Fruit fly (Drosophila melanogaster): ENCODE results near the gene Ho.

Ho gene

DNA sequence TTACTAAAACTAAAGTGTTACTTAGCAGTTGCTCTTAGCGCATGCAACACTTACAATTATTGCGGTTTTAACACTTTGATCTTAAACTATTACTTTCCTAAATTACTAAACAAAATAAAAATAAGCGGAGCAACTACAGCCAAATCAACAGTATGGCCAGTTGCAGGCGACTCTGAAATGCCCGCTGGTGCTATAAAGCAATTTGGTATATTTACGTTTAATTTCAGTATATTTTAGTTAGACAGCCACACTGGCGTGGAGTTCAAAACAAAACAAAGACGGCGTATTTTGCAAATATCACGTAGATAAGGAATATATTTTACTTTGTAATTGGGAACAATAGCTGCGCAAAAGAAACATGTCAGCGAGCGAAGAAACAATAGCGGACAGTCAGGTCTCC is at the start of gene Ho, which contains the start of gene Taf12:
Gene Ho, plus strand, starts transcription at position 231 of the 400 bp plus-strand sequence.
Gene Taf12, minus strand, starts transcription at position 178 of the 400 bp plus-strand sequence.
- TF ChIP-seq ttk (optimal IDR thresholded peaks at IDR 0.05) (no peak), insv (optimal IDR thresholded peaks at IDR 0.05) (no peak), psq (optimal IDR thresholded peaks at IDR 0.05) (no peak), Myc (optimal IDR thresholded peaks at IDR 0.05) (no peak), h (optimal IDR thresholded peaks at IDR 0.05) (no peak), Sin3A (optimal IDR thresholded peaks at IDR 0.05) (no peak)

DNA sequence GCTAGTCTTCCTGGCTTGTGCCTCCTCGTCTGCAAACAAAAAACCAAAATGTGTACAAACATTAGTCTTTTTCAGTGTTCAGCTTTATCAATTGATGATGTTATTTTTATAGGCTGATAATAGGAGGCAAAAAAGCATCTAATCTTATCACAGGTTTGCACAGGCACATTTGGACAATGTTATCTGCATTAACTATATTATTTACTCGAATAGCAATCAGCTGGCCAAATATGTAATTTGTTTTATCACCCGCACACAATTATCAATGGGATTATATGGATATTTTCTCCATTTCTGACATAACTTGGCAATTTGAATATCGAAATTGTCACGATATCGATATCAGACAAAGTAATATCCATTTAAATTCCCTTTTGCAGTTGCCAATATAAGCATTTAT is 42.0 kb upstream of the Ho start:
- TF ChIP-seq psq (optimal IDR thresholded peaks at IDR 0.05) (no peak), Sin3A (optimal IDR thresholded peaks at IDR 0.05) (no peak), insv (optimal IDR thresholded peaks at IDR 0.05) (no peak), Myc (optimal IDR thresholded peaks at IDR 0.05) (no peak), h (optimal IDR thresholded peaks at IDR 0.05) (no peak), ttk (optimal IDR thresholded peaks at IDR 0.05) (no peak)

DNA sequence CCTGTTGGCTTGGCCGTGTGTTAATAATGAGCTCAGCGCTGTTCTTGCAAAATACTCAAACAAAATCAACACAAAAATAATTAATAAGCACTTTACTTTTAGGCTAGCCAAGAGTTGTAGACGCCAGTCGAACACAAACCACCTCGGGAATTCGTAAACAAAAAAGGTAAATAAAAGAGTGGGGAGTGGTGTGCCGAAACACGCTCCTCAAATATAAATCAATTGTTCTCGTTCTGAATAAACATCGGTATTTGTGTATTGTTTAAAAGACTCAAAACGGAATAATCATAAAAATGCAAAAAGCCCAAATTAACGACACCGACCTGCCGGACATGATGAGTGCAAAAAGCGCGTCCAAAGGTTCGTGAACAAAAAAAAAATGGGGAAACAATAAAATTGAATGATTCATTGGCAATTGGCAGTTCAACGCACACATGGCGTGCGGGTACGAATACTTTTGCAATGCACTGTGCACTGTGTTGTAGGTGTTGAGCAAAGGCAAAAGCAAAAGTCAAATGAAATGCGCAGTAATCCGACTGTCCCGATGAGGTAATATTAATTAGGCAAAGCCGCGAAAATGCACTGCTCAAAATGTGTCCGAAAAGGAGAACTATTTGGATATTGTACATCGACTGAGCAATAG is 39.5 kb upstream of the Ho start:
- no peak for TF ChIP-seq psq (optimal IDR thresholded peaks at IDR 0.05)
- TF ChIP-seq Myc (optimal IDR thresholded peaks at IDR 0.05), result no peak
- no peak for TF ChIP-seq insv (optimal IDR thresholded peaks at IDR 0.05)
- TF ChIP-seq Sin3A (optimal IDR thresholded peaks at IDR 0.05), result no peak
- TF ChIP-seq h (optimal IDR thresholded peaks at IDR 0.05), result no peak
- TF ChIP-seq ttk (optimal IDR thresholded peaks at IDR 0.05), result no peak

DNA sequence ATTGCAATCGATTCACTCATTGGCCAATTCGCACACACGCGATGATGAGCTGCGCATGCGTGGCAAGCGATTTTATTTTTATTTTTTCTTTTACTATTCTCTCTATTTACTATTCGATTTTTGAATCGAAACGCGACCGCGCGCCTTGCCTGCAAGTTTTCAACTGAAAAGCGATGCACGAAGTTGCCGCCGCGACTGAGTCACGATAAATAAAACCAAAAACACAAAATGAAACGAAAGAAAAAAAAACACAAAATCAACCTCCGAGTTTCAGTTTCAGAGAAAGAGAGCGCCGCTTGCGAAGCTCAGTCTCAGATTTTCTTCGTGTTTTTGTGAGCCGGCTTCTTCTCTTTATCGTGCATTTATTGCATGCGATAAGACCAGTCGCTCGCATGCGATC is 32.7 kb upstream of the Ho start:
- TF ChIP-seq ttk (optimal IDR thresholded peaks at IDR 0.05), result no peak
- no peak for TF ChIP-seq psq (optimal IDR thresholded peaks at IDR 0.05)
- TF ChIP-seq Sin3A (optimal IDR thresholded peaks at IDR 0.05), result no peak
- no peak for TF ChIP-seq h (optimal IDR thresholded peaks at IDR 0.05)
- TF ChIP-seq insv (optimal IDR thresholded peaks at IDR 0.05), result no peak
- TF ChIP-seq Myc (optimal IDR thresholded peaks at IDR 0.05), result no peak

DNA sequence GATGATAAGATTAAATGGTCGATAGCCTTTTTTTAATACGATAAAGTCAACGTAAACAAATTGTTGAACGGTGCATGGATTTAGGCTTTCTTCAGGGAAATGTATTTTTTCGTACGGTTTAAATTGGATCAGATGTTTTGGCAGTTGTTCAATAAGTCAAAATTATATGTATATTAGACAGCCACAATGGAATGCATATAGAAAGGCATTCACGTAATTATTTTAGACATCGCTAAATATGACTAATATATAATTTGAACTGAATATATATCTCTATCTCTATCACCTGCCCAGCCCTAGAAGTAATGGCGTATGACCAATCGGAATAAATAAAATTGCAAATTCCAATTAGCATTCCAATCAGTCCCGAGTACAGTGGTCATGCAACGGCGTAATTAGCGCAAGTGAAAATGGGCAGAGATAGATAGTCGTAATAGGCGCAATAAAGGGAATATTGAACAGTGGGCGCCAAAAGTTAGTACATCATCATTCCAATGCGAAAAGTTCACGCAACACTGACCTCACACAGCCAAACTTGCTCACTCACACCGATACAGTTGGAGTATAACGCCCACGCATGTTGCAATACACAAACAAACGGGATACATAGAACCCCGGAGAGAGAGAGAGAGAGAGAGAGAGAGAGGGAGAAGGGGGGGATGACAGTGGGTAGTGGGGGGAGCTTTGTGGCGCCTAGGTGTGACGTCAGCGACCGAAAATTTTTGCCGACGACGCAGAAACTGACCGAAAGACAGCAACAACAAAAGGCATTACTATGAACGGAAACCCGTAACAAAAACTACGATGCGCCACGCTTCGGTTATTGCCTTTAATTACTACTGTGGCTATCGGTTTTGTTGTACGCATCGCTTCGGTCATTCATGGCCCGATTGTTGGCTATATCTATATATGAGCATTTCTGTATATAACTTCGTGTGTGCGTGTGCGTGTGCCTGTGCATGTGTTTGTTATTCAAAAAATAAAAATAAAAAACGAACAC is 30.9 kb upstream of the Ho start:
- TF ChIP-seq Sin3A (optimal IDR thresholded peaks at IDR 0.05) (no peak), ttk (optimal IDR thresholded peaks at IDR 0.05) (no peak), psq (optimal IDR thresholded peaks at IDR 0.05) (no peak), insv (optimal IDR thresholded peaks at IDR 0.05) (no peak), Myc (optimal IDR thresholded peaks at IDR 0.05) (no peak), h (optimal IDR thresholded peaks at IDR 0.05) (no peak)

DNA sequence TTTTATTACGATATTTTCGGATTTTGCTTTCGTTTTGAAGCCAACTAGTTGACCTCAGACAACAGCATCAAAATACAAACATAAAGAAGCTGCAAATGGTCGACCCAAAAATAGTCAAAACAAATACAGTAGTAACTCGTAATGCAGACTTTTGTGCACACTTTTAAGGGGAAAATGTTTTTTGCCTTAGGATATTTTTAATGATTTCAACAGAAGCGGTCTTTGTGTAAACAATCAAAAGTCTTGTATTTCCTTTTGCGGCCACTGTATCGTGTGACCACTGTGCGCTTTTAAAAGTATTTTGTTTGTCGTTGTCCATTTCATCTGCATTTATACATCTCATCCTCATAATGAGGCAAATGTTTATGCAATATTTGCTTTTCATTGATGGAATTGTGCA is 30.1 kb upstream of the Ho start:
- TF ChIP-seq Sin3A (optimal IDR thresholded peaks at IDR 0.05), result no peak
- no peak for TF ChIP-seq insv (optimal IDR thresholded peaks at IDR 0.05)
- TF ChIP-seq Myc (optimal IDR thresholded peaks at IDR 0.05), result no peak
- TF ChIP-seq ttk (optimal IDR thresholded peaks at IDR 0.05), result no peak
- TF ChIP-seq psq (optimal IDR thresholded peaks at IDR 0.05), result no peak
- TF ChIP-seq h (optimal IDR thresholded peaks at IDR 0.05), result no peak

DNA sequence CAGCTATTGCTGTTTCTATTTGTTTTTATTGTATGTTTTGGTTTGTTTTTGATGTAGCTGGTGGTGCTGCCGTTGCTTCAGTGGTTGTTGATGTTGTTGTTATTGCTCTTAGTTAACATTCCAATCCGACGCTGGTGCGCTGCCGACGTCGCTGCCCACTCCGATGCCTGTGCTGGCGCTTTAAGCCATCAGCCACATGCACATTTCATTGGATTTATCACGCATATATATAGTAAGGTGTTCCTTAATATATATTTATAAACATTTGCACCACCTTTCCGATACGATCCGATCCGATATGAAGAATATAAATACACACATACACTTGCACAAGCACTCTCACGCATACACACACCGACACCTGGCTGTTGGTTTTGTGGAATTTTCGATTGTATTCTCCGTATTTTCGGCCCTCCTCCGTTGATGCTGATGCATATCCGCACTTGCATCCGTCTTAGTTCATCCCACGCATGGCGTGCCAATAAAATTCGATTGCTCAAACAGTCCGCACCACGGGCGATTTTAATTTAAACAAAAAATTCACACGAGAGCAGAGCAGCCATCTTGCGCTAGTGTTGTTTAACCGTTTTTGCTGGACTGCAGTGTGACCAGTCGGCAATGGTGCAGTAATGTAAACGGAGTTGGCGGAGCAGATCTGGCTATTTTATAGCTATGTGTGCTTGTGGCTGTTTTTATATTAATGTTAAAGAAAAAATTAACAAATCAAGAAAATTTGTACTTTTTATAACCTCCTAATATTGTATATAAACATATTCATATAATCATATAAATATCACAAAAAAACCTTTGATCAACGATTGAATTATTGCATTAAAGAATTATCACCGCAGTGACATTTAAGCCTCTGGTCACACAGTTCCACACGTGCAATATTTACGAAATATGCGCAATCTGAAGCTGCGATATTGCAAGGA is 29.2 kb upstream of the Ho start, which contains the start of the genes Csk and Elp1:
Gene Csk, minus strand, starts transcription at position 602 of the 935 bp plus-strand sequence.
Gene Elp1, plus strand, starts transcription at position 867 of the 935 bp plus-strand sequence.
- no peak for TF ChIP-seq psq (optimal IDR thresholded peaks at IDR 0.05)
- TF ChIP-seq insv (optimal IDR thresholded peaks at IDR 0.05), result no peak
- TF ChIP-seq ttk (optimal IDR thresholded peaks at IDR 0.05), result no peak
- TF ChIP-seq Myc (optimal IDR thresholded peaks at IDR 0.05), result no peak
- no peak for TF ChIP-seq h (optimal IDR thresholded peaks at IDR 0.05)
- no peak for TF ChIP-seq Sin3A (optimal IDR thresholded peaks at IDR 0.05)

DNA sequence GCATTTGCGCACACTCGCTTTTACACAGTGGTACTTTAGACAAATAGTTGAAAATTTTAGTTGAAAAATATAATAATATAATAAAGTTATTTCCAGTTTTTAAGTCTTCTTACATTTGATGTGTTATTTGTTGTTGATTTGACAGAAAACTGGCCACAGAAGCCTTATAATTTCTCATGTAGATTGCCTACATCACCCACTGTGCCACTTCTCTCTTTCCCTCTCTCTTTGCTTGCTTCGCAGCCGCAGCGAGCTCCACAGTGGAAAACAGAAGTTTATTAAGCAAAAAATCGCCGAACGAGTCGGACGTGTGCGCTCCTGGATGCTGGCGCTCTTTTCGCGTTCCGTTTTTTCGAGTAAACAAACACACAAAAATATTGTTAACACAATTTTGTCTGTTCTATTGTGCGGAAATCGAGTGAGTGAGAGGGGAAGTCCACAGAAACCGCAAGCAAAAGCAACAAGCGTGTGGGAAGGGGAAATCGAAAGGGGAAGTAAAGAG is 23.6 kb upstream of the Ho start, which contains the start of gene CG42327:
Gene CG42327, plus strand, starts transcription at position 277 of the 502 bp plus-strand sequence.
- no peak for TF ChIP-seq Sin3A (optimal IDR thresholded peaks at IDR 0.05)

DNA sequence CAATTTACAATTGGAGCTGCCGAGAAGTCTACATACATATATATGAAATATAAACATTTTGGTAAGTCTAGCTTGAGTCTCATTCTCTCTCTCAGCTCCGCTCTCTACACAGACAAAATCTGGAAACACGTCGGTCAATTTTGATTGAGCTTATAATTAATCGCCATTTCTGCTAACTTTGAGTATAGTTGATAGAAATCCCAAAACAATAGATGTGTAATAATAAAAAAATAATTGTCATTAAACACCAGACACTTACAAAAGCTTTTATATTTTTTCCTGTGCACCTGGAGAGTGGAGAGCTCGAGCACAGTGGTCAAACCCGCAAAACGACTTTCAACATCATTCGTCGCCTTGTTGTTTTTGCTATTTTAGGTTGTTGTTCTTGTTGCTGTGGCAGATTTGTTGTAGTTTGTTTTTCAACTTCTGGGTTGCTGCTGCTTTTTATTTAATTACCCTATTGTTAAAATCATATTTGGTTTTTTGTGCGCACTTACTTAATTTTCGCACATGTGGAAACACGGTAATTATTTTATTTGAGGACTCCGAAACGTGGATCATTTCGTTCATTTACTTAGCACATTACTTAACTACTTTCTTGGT is 22.8 kb upstream of the Ho start:
- TF ChIP-seq psq (optimal IDR thresholded peaks at IDR 0.05) (no peak), insv (optimal IDR thresholded peaks at IDR 0.05) (no peak), Sin3A (optimal IDR thresholded peaks at IDR 0.05) (no peak), ttk (optimal IDR thresholded peaks at IDR 0.05) (no peak)

DNA sequence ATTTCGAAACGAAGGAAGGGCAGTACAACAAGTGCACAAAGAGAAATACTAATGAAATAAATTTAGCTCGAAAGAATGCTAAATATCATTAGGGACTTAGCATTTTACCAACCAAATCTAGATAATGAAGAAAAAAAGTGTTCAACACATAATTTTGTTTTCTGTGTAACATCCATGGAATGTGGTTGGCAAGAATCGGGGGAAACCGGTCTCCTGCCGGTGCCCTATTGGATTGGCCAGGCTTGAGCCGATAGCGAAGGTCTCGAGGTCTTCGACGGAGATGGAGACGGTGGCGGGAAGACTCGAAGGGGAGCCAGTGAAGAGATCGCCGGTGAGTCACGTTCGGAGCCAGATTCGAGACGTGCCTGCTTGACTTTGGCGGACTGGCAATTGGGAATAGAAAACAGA is 21.8 kb upstream of the Ho start:
- TF ChIP-seq Sin3A (optimal IDR thresholded peaks at IDR 0.05), result no peak

DNA sequence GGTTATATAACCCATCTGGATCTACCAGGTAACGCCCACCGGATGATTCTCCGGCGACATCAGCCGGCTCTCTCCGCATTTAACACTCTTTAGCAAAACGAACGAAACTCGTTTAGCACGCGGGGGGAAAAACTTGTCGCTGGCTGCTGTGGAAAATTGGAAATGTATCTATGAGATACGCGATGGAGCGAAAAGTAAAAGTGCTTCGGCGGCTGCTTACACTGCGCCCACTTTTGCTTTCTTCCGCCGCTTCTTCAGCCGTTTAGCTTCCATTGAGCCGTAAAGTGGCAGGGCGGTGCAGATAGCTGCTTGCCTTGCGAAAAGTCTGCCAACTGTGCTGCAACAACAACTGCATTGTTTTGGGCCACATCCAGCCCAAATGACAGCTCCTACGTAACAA is 18.4 kb upstream of the Ho start:
- TF ChIP-seq insv (optimal IDR thresholded peaks at IDR 0.05) (no peak), ttk (optimal IDR thresholded peaks at IDR 0.05) (no peak), Sin3A (optimal IDR thresholded peaks at IDR 0.05) (no peak), h (optimal IDR thresholded peaks at IDR 0.05) (no peak), Myc (optimal IDR thresholded peaks at IDR 0.05) (no peak), psq (optimal IDR thresholded peaks at IDR 0.05) (no peak)

All from Kc167 (cell line).